Worm (Caenorhabditis elegans): Measurements from ENCODE around the gene nduf-2.2.
A peak's percentile ranks its signal among the peaks of the same experiment; 100 is the strongest.

The nduf-2.2 gene

ce11 chrIII:6464113-6464571, 880 bp upstream of the nduf-2.2 start (continued):
- TF ChIP-seq chd-7 (tag; optimal IDR thresholded peaks at IDR 0.05) (peak; percentile 94), akir-1 (GFP tag; optimal IDR thresholded peaks at IDR 0.05) (peak; percentile 62), lir-1 (GFP tag; conservative IDR thresholded peaks at IDR 0.05) (peak; percentile 74), unc-62 (GFP tag; optimal IDR thresholded peaks at IDR 0.05) (no peak), ets-4 (GFP tag; optimal IDR thresholded peaks at IDR 0.05) (peak; percentile 86), pbrm-1 (GFP tag; IDR thresholded peaks at IDR 0.05) (peak; percentile 93), D2030.7 (GFP tag; IDR thresholded peaks at IDR 0.05) (peak; percentile 74), F22D6.2 (tag; optimal IDR thresholded peaks at IDR 0.05) (peak; percentile 49), mel-28 (tag; optimal IDR thresholded peaks at IDR 0.05; ENCODE audit: borderline replicate concordance) (peak; percentile 20), nfyb-1 (GFP tag; IDR thresholded peaks at IDR 0.05) (peak; percentile 95), nhr-90 (tag; optimal IDR thresholded peaks at IDR 0.05) (peak; percentile 67), ekl-4 (GFP tag; IDR thresholded peaks at IDR 0.05) (peak; percentile 89), ztf-25 (GFP tag; IDR thresholded peaks at IDR 0.05) (peak; percentile 47; the same call in 1 of the 2 replicates), zfh-2 (GFP tag; conservative IDR thresholded peaks at IDR 0.05) (peak; percentile 100), F49E8.2 (tag; optimal IDR thresholded peaks at IDR 0.05; ENCODE audit: insufficient read depth) (no peak), fkh-3 (tag; optimal IDR thresholded peaks at IDR 0.05) (peak; percentile 30), attf-3 (GFP tag; conservative IDR thresholded peaks at IDR 0.05) (peak; percentile 68), cebp-1 (GFP tag; IDR thresholded peaks at IDR 0.05) (peak; percentile 94), cebp-1 (tag; optimal IDR thresholded peaks at IDR 0.05) (peak; percentile 97), repo-1 (tag; optimal IDR thresholded peaks at IDR 0.05) (peak; percentile 88), ceh-40 (GFP tag; IDR thresholded peaks at IDR 0.05) (no peak), rcor-1 (GFP tag; IDR thresholded peaks at IDR 0.05) (peak; percentile 63), nhr-80 (tag; optimal IDR thresholded peaks at IDR 0.05) (peak; percentile 99), let-526 (GFP tag; IDR thresholded peaks at IDR 0.05) (peak; percentile 84), dpl-1 (GFP tag; optimal IDR thresholded peaks at IDR 0.05) (peak; percentile 61), Y56A3A.18 (GFP tag; IDR thresholded peaks at IDR 0.05) (no peak), ztf-26 (tag; optimal IDR thresholded peaks at IDR 0.05) (peak; percentile 90), atf-7 (tag; optimal IDR thresholded peaks at IDR 0.05) (peak; percentile 91), nfya-1 (tag; optimal IDR thresholded peaks at IDR 0.05; ENCODE audit: borderline replicate concordance, insufficient read depth) (no peak), Y79H2A.3 (GFP tag; conservative IDR thresholded peaks at IDR 0.05) (peak; percentile 84; the same call in 1 of the 2 replicates), tbp1 (GFP tag; optimal IDR thresholded peaks at IDR 0.05) (peak; percentile 70), B0261.1 (tag; optimal IDR thresholded peaks at IDR 0.05) (peak; percentile 14), F37B4.10 (GFP tag; IDR thresholded peaks at IDR 0.05) (no peak), F23B12.7 (tag; optimal IDR thresholded peaks at IDR 0.05; ENCODE audit: insufficient read depth) (no peak), pha-4 (tag; optimal IDR thresholded peaks at IDR 0.05) (peak; percentile 23), K11D2.4 (GFP tag; IDR thresholded peaks at IDR 0.05) (peak; percentile 86), F33H1.4 (GFP tag; IDR thresholded peaks at IDR 0.05) (peak; percentile 77), sea-2 (GFP tag; IDR thresholded peaks at IDR 0.05) (no peak), madf-3 (GFP tag; IDR thresholded peaks at IDR 0.05) (peak; percentile 88), K12H6.12 (tag; optimal IDR thresholded peaks at IDR 0.05) (peak; percentile 86), dox-1 (GFP tag; IDR thresholded peaks at IDR 0.05) (peak; percentile 95), hsf-1 (GFP tag; IDR thresholded peaks at IDR 0.05) (peak; percentile 80), C17E4.6 (GFP tag; IDR thresholded peaks at IDR 0.05) (peak; percentile 88), F10E7.11 (tag; optimal IDR thresholded peaks at IDR 0.05) (no peak), die-1 (tag; optimal IDR thresholded peaks at IDR 0.05) (peak; percentile 47), F39B2.1 (GFP tag; IDR thresholded peaks at IDR 0.05) (no peak), ztf-28 (GFP tag; IDR thresholded peaks at IDR 0.05) (0 out of 2 replicates have a peak, but pooled peaks have one; percentile 66), zim-3 (tag; optimal IDR thresholded peaks at IDR 0.05) (peak; percentile 72), ceh-58 (GFP tag; IDR thresholded peaks at IDR 0.05) (0 out of 2 replicates have a peak, but pooled peaks have one; percentile 16)

Measured in whole organism, young adult.